Worm (Caenorhabditis elegans): Measurements from ENCODE around the gene ule-2.

ule-2 gene

DNA sequence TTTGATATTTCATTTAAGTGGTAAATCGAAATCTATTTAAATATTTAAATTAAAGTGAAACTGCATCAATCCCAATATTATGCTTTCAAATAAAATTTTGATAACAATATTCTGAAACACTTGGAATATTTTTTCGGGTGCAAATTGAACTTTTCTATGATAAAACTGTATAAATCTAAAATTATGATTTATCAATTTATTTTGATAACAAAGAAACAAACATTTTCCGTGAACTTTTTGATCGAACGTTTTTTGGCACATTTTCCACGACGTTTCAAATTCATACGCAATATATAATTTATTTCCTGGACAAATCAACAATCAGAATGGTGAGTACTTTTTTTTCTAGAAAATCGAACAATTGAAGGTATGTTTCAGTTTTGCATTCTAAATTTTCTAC is 2.1 kb upstream of the ule-2 start, which contains the start of gene irld-4:
Gene irld-4, plus strand, starts transcription at position 301 of the 400 bp plus-strand sequence.
- no peak for TF ChIP-seq sdz-12 (GFP tag; optimal IDR thresholded peaks at IDR 0.05)
- no peak for TF ChIP-seq ceh-44 (GFP tag; IDR thresholded peaks at IDR 0.05)
- TF ChIP-seq nhr-76 (tag; optimal IDR thresholded peaks at IDR 0.05), result no peak
- TF ChIP-seq dmd-9 (GFP tag; IDR thresholded peaks at IDR 0.05), result no peak
- no peak for TF ChIP-seq ctbp-1 (GFP tag; IDR thresholded peaks at IDR 0.05)
- TF ChIP-seq gei-8 (GFP tag; optimal IDR thresholded peaks at IDR 0.05), result no peak
- TF ChIP-seq daf-12 (tag; optimal IDR thresholded peaks at IDR 0.05), result no peak
- no peak for TF ChIP-seq lir-3 (tag; optimal IDR thresholded peaks at IDR 0.05)
- no peak for TF ChIP-seq nhr-10 (tag; optimal IDR thresholded peaks at IDR 0.05)
- TF ChIP-seq madf-9 (GFP tag; conservative IDR thresholded peaks at IDR 0.05), result no peak
- no peak for TF ChIP-seq hlh-30 (tag; optimal IDR thresholded peaks at IDR 0.05; ENCODE audit: insufficient read depth)
- no peak for TF ChIP-seq lin-38 (GFP tag; IDR thresholded peaks at IDR 0.05)
- TF ChIP-seq egl-43 (GFP tag; IDR thresholded peaks at IDR 0.05), result no peak
- TF ChIP-seq mdl-1 (tag; optimal IDR thresholded peaks at IDR 0.05), result no peak
- TF ChIP-seq lim-7 (GFP tag; IDR thresholded peaks at IDR 0.05), result no peak
- no peak for TF ChIP-seq tag-97 (GFP tag; IDR thresholded peaks at IDR 0.05)

DNA sequence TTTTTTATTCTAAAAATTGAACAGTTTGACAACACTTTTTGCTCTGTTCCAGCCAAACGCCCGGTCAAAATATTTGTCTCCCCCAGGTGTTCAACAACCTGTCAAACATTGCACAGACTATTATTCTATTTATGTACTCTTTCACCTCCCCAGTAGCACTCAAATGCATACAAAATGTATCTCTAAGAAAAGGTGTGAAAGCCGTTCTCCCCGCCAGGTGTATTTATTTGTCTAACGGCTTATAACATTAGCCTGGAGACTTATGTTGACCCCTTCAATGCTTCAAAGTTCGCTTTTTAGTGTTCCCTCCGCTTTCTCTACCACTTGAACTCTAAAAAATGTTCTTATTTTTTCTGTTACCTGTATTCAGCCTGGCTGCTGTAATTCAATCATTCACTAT is 2.5 kb downstream of the ule-2 start, which contains the start of gene srlf-27:
Gene srlf-27, plus strand, starts transcription at position 301 of the 400 bp plus-strand sequence.
- TF ChIP-seq hif-1 (tag; optimal IDR thresholded peaks at IDR 0.05) (no peak), spr-1 (tag; optimal IDR thresholded peaks at IDR 0.05) (no peak), ctbp-1 (GFP tag; IDR thresholded peaks at IDR 0.05) (no peak), nhr-11 (tag; optimal IDR thresholded peaks at IDR 0.05) (no peak), php-3 (GFP tag; IDR thresholded peaks at IDR 0.05) (no peak), rbr-2 (tag; optimal IDR thresholded peaks at IDR 0.05) (no peak), dmd-8 (GFP tag; IDR thresholded peaks at IDR 0.05) (no peak), zag-1 (tag; optimal IDR thresholded peaks at IDR 0.05) (no peak), nhr-102 (tag; optimal IDR thresholded peaks at IDR 0.05) (no peak), cey-2 (tag; optimal IDR thresholded peaks at IDR 0.05; ENCODE audit: borderline replicate concordance, insufficient read depth) (no peak), gei-8 (GFP tag; optimal IDR thresholded peaks at IDR 0.05) (no peak)

ce11 chrIV:14648059-14648458 is 13.1 kb downstream of the ule-2 start:
- TF ChIP-seq snpc-1.2 (GFP tag; IDR thresholded peaks at IDR 0.05), result peak; percentile 73

DNA sequence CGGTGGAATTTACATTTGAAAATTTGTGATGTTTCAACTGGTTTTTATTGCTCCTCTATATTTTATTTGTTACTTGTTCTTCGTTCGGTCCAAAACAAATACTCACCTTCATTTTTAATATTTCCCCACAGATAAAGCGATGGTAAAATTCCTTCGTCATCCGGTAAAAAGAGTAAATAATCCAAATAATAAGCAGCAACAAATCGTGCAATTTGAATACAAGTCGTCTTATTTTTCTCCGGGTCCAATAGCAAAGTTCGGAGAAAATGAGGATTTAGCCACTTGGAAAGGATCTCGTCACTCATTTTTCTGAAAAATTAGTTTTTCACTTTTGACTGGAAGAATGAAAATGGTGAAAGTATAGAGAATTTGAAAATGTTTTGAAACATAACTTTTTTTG is 18.1 kb downstream of the ule-2 start, which contains the start of gene talp-3:
Gene talp-3, minus strand, starts transcription at position 315 of the 400 bp plus-strand sequence.
- TF ChIP-seq nhr-48 (tag; optimal IDR thresholded peaks at IDR 0.05), result no peak
- TF ChIP-seq nhr-25 (tag; optimal IDR thresholded peaks at IDR 0.05; ENCODE audit: borderline replicate concordance, insufficient read depth), result no peak
- TF ChIP-seq fkh-10 (GFP tag; optimal IDR thresholded peaks at IDR 0.05), result no peak
- TF ChIP-seq ces-1 (GFP tag; optimal IDR thresholded peaks at IDR 0.05), result no peak
- TF ChIP-seq tag-97 (GFP tag; IDR thresholded peaks at IDR 0.05), result no peak
- TF ChIP-seq snpc-1.2 (GFP tag; IDR thresholded peaks at IDR 0.05), result peak; percentile 54; the same call in 1 of the 2 replicates
- no peak for TF ChIP-seq R02D3.7 (tag; optimal IDR thresholded peaks at IDR 0.05)
- TF ChIP-seq lin-29 (GFP tag; IDR thresholded peaks at IDR 0.05), result no peak

DNA sequence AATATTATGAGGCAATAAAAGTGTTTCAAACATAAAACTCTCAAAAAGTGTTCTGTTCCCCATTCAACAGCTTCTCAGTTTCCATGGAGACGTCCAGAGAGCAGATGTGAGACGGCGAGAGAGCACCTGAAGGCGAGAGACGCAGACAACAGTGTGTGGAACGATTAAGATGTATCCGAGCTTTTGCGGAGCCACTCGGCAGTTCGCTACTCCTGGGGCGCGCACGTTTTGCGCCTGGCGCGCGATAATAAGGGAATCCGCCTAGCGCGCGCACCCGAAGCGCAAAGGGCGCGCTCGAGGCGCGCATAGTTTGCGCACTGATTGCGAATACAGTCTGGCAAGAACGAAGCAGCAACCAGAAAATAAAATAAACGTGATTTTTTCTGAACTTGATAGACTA is 19.7 kb downstream of the ule-2 start:
- TF ChIP-seq set-16 (GFP tag; IDR thresholded peaks at IDR 0.05), result peak; percentile 76

Measured in whole organism, L4 larva.